Worm (Caenorhabditis elegans) whole organism, L4 larva: ENCODE results near the gene slc-36.1.

Experiments used
- F10B5.3 ChIP-seq: sonication (generic microtip); optimal IDR thresholded peaks from 2 replicates; lab custom pipeline; 2016; ENCODE audit warnings: mild to moderate bottlenecking, missing genetic modification characterization, missing compliant biosample characterization
- F37D6.2 ChIP-seq: sonication (generic microtip); optimal IDR thresholded peaks from 2 replicates; lab custom pipeline; 2016; ENCODE audit warnings: mild to moderate bottlenecking, missing genetic modification characterization, missing compliant biosample characterization
- F44E2.7 ChIP-seq: fragments of 200-800 bp; sonication (Bioruptor generic); IDR thresholded peaks from 2 replicates; pipeline ENCODE4 v2.1.2; 2022; ENCODE audit warnings: missing genetic modification characterization, missing compliant biosample characterization
- F49E8.2 ChIP-seq: sonication (generic microtip); optimal IDR thresholded peaks from 2 replicates; lab custom pipeline; 2016; ENCODE audit warnings: missing compliant biosample characterization, mild to moderate bottlenecking, missing genetic modification characterization, borderline replicate concordance
- Y75B8A.6 ChIP-seq: fragments of 200-800 bp; sonication (Bioruptor generic); IDR thresholded peaks from 2 replicates; pipeline ENCODE4 v1.3.6; 2022; ENCODE audit warnings: missing genetic modification reagents, missing genetic modification characterization, missing compliant biosample characterization
- ZK546.5 ChIP-seq, 2 experiments: sonication (generic microtip); optimal IDR thresholded peaks; 2 replicates each; lab custom pipeline; 2017; ENCODE audit warnings: missing biosample characterization in 2 of 2, missing genetic modification characterization in 2 of 2
- aha-1 ChIP-seq: fragments of 150-350 bp; peaks from one replicate; lab custom pipeline; 2014; ENCODE audit warnings: missing biosample characterization, missing genetic modification characterization
- ama-1 ChIP-seq: fragments of 150-350 bp; optimal IDR thresholded peaks from 2 replicates; lab custom pipeline; 2014; ENCODE audit warnings: inconsistent platforms, mixed read lengths
- ceh-20 ChIP-seq: fragments of 200-800 bp; sonication (Bioruptor generic); IDR thresholded peaks from 2 replicates; pipeline ENCODE4 v1.3.6; 2022; ENCODE audit warnings: missing genetic modification reagents, missing genetic modification characterization, missing compliant biosample characterization
- ceh-28 ChIP-seq: fragments of 150-350 bp; optimal IDR thresholded peaks from 2 replicates; lab custom pipeline; 2014; ENCODE audit warnings: missing biosample characterization, missing genetic modification reagents, missing genetic modification characterization
- ceh-44 ChIP-seq: fragments of 200-800 bp; sonication (Bioruptor generic); IDR thresholded peaks from 2 replicates; pipeline ENCODE4 v1.3.6; 2022; ENCODE audit warnings: missing genetic modification reagents, missing genetic modification characterization, missing compliant biosample characterization
- cey-2 ChIP-seq: sonication (generic microtip); optimal IDR thresholded peaks from 3 replicates; lab custom pipeline; 2017; ENCODE audit warnings: missing genetic modification characterization, mild to moderate bottlenecking, missing compliant biosample characterization, antibody characterized with exemption, borderline replicate concordance; ENCODE audit not compliant: insufficient read depth
- daf-8 ChIP-seq: fragments of 200-800 bp; sonication (Bioruptor generic); IDR thresholded peaks from 2 replicates; pipeline ENCODE4 v1.3.6; 2022; ENCODE audit warnings: missing genetic modification characterization, missing compliant biosample characterization
- dmd-6 ChIP-seq: fragments of 200-800 bp; sonication (Bioruptor generic); IDR thresholded peaks from 2 replicates; pipeline ENCODE4 v1.3.6; 2022; ENCODE audit warnings: missing genetic modification reagents, missing genetic modification characterization, missing compliant biosample characterization
- duxl-1 ChIP-seq: sonication (generic microtip); optimal IDR thresholded peaks from 2 replicates; lab custom pipeline; 2016; ENCODE audit warnings: mild to moderate bottlenecking, missing genetic modification characterization, moderate library complexity, missing compliant biosample characterization; ENCODE audit not compliant: poor library complexity
- dve-1 ChIP-seq: sonication (generic microtip); optimal IDR thresholded peaks from 2 replicates; lab custom pipeline; 2017; ENCODE audit warnings: antibody characterized with exemption, mild to moderate bottlenecking, missing genetic modification characterization, missing compliant biosample characterization; ENCODE audit not compliant: insufficient read depth
- egl-27 ChIP-seq: sonication (generic microtip); optimal IDR thresholded peaks from 3 replicates; lab custom pipeline; 2017; ENCODE audit warnings: missing biosample characterization, missing genetic modification reagents, missing genetic modification characterization
- gei-8 ChIP-seq: fragments of 200-800 bp; sonication (Bioruptor generic); optimal IDR thresholded peaks from 2 replicates; lab custom pipeline; 2018; ENCODE audit warnings: mild to moderate bottlenecking, missing genetic modification characterization, missing compliant biosample characterization
- hif-1 ChIP-seq, 2 experiments: sonication (generic microtip); optimal IDR thresholded peaks; 2 replicates each; lab custom pipeline; 2016 to 2017; ENCODE audit warnings: missing compliant biosample characterization in 2 of 2, missing genetic modification characterization in 2 of 2, missing genetic modification reagents in 2 of 2, missing genotype in 2 of 2, mild to moderate bottlenecking in 1 of 2
- hmg-1.1 ChIP-seq: fragments of 200-800 bp; sonication (Bioruptor generic); IDR thresholded peaks from 2 replicates; pipeline ENCODE4 v1.3.6; 2022; ENCODE audit warnings: missing genetic modification reagents, missing genetic modification characterization, missing compliant biosample characterization
- jun-1 ChIP-seq: fragments of 150-350 bp; optimal IDR thresholded peaks from 2 replicates; lab custom pipeline; 2014; ENCODE audit warnings: missing biosample characterization, missing genetic modification reagents, missing genetic modification characterization
- lim-7 ChIP-seq: fragments of 200-800 bp; sonication (Bioruptor generic); IDR thresholded peaks from 2 replicates; pipeline ENCODE4 v1.3.6; 2022; ENCODE audit warnings: missing genetic modification characterization, missing compliant biosample characterization
- lin-1 ChIP-seq: fragments of 200-800 bp; sonication (Bioruptor generic); IDR thresholded peaks from 2 replicates; pipeline ENCODE4 v1.3.6; 2022; ENCODE audit warnings: missing genetic modification reagents, missing genetic modification characterization, missing compliant biosample characterization
- lin-15B ChIP-seq: fragments of 150-350 bp; sonication (generic microtip); optimal IDR thresholded peaks from 3 replicates; lab custom pipeline; 2014; ENCODE audit warnings: missing biosample characterization, missing genetic modification characterization
- lin-39 ChIP-seq: fragments of 150-350 bp; optimal IDR thresholded peaks from 2 replicates; lab custom pipeline; 2014; ENCODE audit warnings: missing biosample characterization, missing genetic modification reagents, missing genetic modification characterization
- lir-3 ChIP-seq: sonication (generic microtip); optimal IDR thresholded peaks from 2 replicates; lab custom pipeline; 2016; ENCODE audit warnings: mild to moderate bottlenecking, missing genetic modification characterization, missing compliant biosample characterization
- lsy-2 ChIP-seq, 2 experiments: fragments of 150-350 bp in 1 of 2; sonication (generic microtip) in 1 of 2; optimal IDR thresholded peaks; 2 replicates each; lab custom pipeline; 2014 to 2017; ENCODE audit warnings: missing biosample characterization in 2 of 2, missing genetic modification characterization in 2 of 2
- madf-5 ChIP-seq, 2 experiments: fragments of 200-800 bp; sonication (Bioruptor generic); IDR thresholded peaks; 2 replicates each; pipeline ENCODE4 v1.3.6; 2022; ENCODE audit warnings: missing compliant biosample characterization in 2 of 2, missing genetic modification characterization in 2 of 2
- madf-9 ChIP-seq: fragments of 200-800 bp; sonication (Bioruptor generic); conservative IDR thresholded peaks from 2 replicates; pipeline ENCODE4 v1.3.6; 2022; ENCODE audit warnings: missing genetic modification reagents, missing genetic modification characterization, missing compliant biosample characterization
- mdl-1 ChIP-seq, 2 experiments: fragments of 150-350 bp in 1 of 2; sonication (generic microtip) in 1 of 2; optimal IDR thresholded peaks; 2 replicates each; lab custom pipeline; 2014 to 2017; ENCODE audit warnings: missing biosample characterization in 2 of 2, missing genetic modification characterization in 2 of 2
- mdt-29 ChIP-seq: fragments of 200-800 bp; sonication (Bioruptor generic); IDR thresholded peaks from 2 replicates; pipeline ENCODE4 v1.3.6; 2022; ENCODE audit warnings: missing genetic modification reagents, missing genetic modification characterization, missing compliant biosample characterization
- mep-1 ChIP-seq: fragments of 150-350 bp; sonication (generic microtip); optimal IDR thresholded peaks from 3 replicates; lab custom pipeline; 2014; ENCODE audit warnings: missing biosample characterization, missing genetic modification characterization
- mes-2 ChIP-seq: sonication (generic microtip); optimal IDR thresholded peaks from 2 replicates; lab custom pipeline; 2016; ENCODE audit warnings: missing genotype, mild to moderate bottlenecking, missing genetic modification characterization, missing compliant biosample characterization; ENCODE audit not compliant: poor library complexity, severe bottlenecking
- mxl-2 ChIP-seq: fragments of 200-800 bp; sonication (Bioruptor generic); conservative IDR thresholded peaks from 2 replicates; pipeline ENCODE4 v1.3.6; 2022; ENCODE audit warnings: missing genetic modification reagents, missing genetic modification characterization, missing compliant biosample characterization
- nhr-42 ChIP-seq: fragments of 200-800 bp; sonication (Bioruptor generic); IDR thresholded peaks from 2 replicates; pipeline ENCODE4 v1.3.6; 2022; ENCODE audit warnings: missing genetic modification characterization, missing compliant biosample characterization
- nhr-48 ChIP-seq: sonication (generic microtip); optimal IDR thresholded peaks from 2 replicates; lab custom pipeline; 2016; ENCODE audit warnings: mild to moderate bottlenecking, missing genetic modification characterization, missing compliant biosample characterization
- nhr-6 ChIP-seq: fragments of 150-350 bp; optimal IDR thresholded peaks from 2 replicates; lab custom pipeline; 2014; ENCODE audit warnings: missing biosample characterization, missing genetic modification characterization
- nhr-77 ChIP-seq: fragments of 150-350 bp; optimal IDR thresholded peaks from 2 replicates; lab custom pipeline; 2014; ENCODE audit warnings: missing biosample characterization, missing genetic modification characterization
- rbr-2 ChIP-seq: sonication (generic microtip); optimal IDR thresholded peaks from 2 replicates; lab custom pipeline; 2016; ENCODE audit warnings: missing genotype, missing genetic modification characterization, missing compliant biosample characterization
- saeg-2 ChIP-seq: fragments of 200-800 bp; sonication (Bioruptor generic); IDR thresholded peaks from 2 replicates; pipeline ENCODE4 v1.3.6; 2022; ENCODE audit warnings: missing genetic modification reagents, missing genetic modification characterization, missing compliant biosample characterization
- skn-1 ChIP-seq: fragments of 150-350 bp; optimal IDR thresholded peaks from 2 replicates; lab custom pipeline; 2014; ENCODE audit warnings: missing biosample characterization, missing genetic modification characterization
- snpc-4 ChIP-seq: fragments of 150-350 bp; optimal IDR thresholded peaks from 2 replicates; lab custom pipeline; 2014; ENCODE audit warnings: missing biosample characterization, missing genetic modification characterization
- spr-1 ChIP-seq: sonication (generic microtip); optimal IDR thresholded peaks from 2 replicates; lab custom pipeline; 2016; ENCODE audit warnings: mild to moderate bottlenecking, missing genetic modification characterization, missing compliant biosample characterization
- tra-1 ChIP-seq: fragments of 200-800 bp; sonication (Bioruptor generic); IDR thresholded peaks from 2 replicates; pipeline ENCODE4 v1.3.6; 2022; ENCODE audit warnings: missing genetic modification reagents, missing genetic modification characterization, missing compliant biosample characterization
- unc-62 ChIP-seq, 3 experiments: fragments of 150-350 bp in 1 of 3; sonication (generic microtip); optimal IDR thresholded peaks in 2 of 3; peaks in 1 of 3; 1 replicate in 1 of 3; 2 replicates in 2 of 3; lab custom pipeline; 2014 to 2017; ENCODE audit warnings: missing biosample characterization in 3 of 3, missing genetic modification characterization in 3 of 3, missing genetic modification reagents in 3 of 3, missing genotype in 1 of 3
- zfp-2 ChIP-seq: sonication (generic microtip); optimal IDR thresholded peaks from 2 replicates; lab custom pipeline; 2016; ENCODE audit warnings: mild to moderate bottlenecking, missing genetic modification characterization, missing compliant biosample characterization
- zfp-3 ChIP-seq: fragments of 200-800 bp; sonication (Bioruptor generic); conservative IDR thresholded peaks from 2 replicates; pipeline ENCODE4 v1.3.6; 2022; ENCODE audit warnings: missing genetic modification reagents, missing genetic modification characterization, missing compliant biosample characterization
- zip-2 ChIP-seq: fragments of 150-350 bp; optimal IDR thresholded peaks from 2 replicates; lab custom pipeline; 2014; ENCODE audit warnings: missing biosample characterization, missing genetic modification characterization
- ztf-11 ChIP-seq: fragments of 150-350 bp; optimal IDR thresholded peaks from 2 replicates; lab custom pipeline; 2014; ENCODE audit warnings: missing biosample characterization, missing genetic modification characterization
- ztf-7 ChIP-seq: fragments of 150-350 bp; optimal IDR thresholded peaks from 2 replicates; lab custom pipeline; 2014; ENCODE audit warnings: missing biosample characterization, missing genetic modification characterization

The slc-36.1 gene

ce11 chrIII:13268856-13269255 lies 38.4 kb upstream of the slc-36.1 start, which contains the start of gene cpf-2 (continued):
- TF ChIP-seq hif-1 (tag; optimal IDR thresholded peaks at IDR 0.05; lab: Kevin White, UChicago) (peak in 1 of 2 experiments; percentile 48), lim-7 (GFP tag; lab: Robert Waterston, UW) (peak; percentile 63; the same call in 1 of the 2 replicates), Y75B8A.6 (no peak), snpc-4 (tag; lab: Kevin White, UChicago) (no peak), dve-1 (tag; lab: Kevin White, UChicago) (peak; percentile 49), mes-2 (tag; lab: Kevin White, UChicago) (peak; percentile 95), lin-15B (no peak), duxl-1 (tag; lab: Kevin White, UChicago) (peak; percentile 73), ZK546.5 (tag; optimal IDR thresholded peaks at IDR 0.05; lab: Kevin White, UChicago) (no peak), jun-1 (tag; lab: Kevin White, UChicago) (no peak), ztf-11 (no peak), zfp-3 (GFP tag; lab: Robert Waterston, UW) (no peak), tra-1 (GFP tag; lab: Robert Waterston, UW) (no peak), cey-2 (tag; lab: Kevin White, UChicago) (no peak), madf-5 (GFP tag; IDR thresholded peaks at IDR 0.05; lab: Robert Waterston, UW) (no peak), F10B5.3 (tag; lab: Kevin White, UChicago) (no peak), F49E8.2 (tag; lab: Kevin White, UChicago) (no peak), mdt-29 (GFP tag; lab: Robert Waterston, UW) (no peak), nhr-6 (tag; lab: Kevin White, UChicago) (peak; percentile 61), egl-27 (tag; lab: Kevin White, UChicago) (no peak), saeg-2 (0 out of 2 replicates have a peak, but pooled peaks have one; percentile 25), madf-9 (no peak), ceh-28 (peak; percentile 3), ceh-44 (GFP tag; lab: Robert Waterston, UW) (no peak), spr-1 (peak; percentile 65), ama-1 (lab: Kevin White, UChicago) (no peak), ceh-20 (GFP tag; lab: Robert Waterston, UW) (no peak), zfp-2 (no peak), nhr-42 (GFP tag; lab: Robert Waterston, UW) (0 out of 2 replicates have a peak, but pooled peaks have one; percentile 59), mxl-2 (no peak), nhr-48 (tag; lab: Kevin White, UChicago) (peak; percentile 42), lin-1 (GFP tag; lab: Robert Waterston, UW) (no peak)

ce11 chrIII:13270896-13271295 lies 36.4 kb upstream of the slc-36.1 start:
- no peak for TF ChIP-seq daf-8 (GFP tag; lab: Robert Waterston, UW)
- TF ChIP-seq dmd-6 (GFP tag; lab: Robert Waterston, UW) = no peak
- peak; percentile 48 for TF ChIP-seq aha-1 (tag; lab: Kevin White, UChicago)
- peak; percentile 34 for TF ChIP-seq mep-1
- no peak for TF ChIP-seq nhr-77 (tag; lab: Kevin White, UChicago)
- peak; percentile 19 for TF ChIP-seq rbr-2 (tag; lab: Kevin White, UChicago)
- TF ChIP-seq mes-2 (tag; lab: Kevin White, UChicago) = peak; percentile 17
- no peak for TF ChIP-seq lin-39
- TF ChIP-seq mdl-1 (tag; optimal IDR thresholded peaks at IDR 0.05; lab: Kevin White, UChicago) = peak in 1 of 2 experiments; percentile 10
- TF ChIP-seq skn-1 = no peak
- no peak for TF ChIP-seq F44E2.7 (GFP tag; lab: Robert Waterston, UW)
- TF ChIP-seq nhr-42 (GFP tag; lab: Robert Waterston, UW) = no peak
- TF ChIP-seq F37D6.2 (tag; lab: Kevin White, UChicago) = peak; percentile 3
- no peak for TF ChIP-seq jun-1 (tag; lab: Kevin White, UChicago)
- TF ChIP-seq gei-8 (GFP tag; lab: Kevin White, UChicago) = no peak
- no peak for TF ChIP-seq Y75B8A.6
- TF ChIP-seq hmg-1.1 = peak; percentile 14; the same call in 1 of the 2 replicates
- TF ChIP-seq unc-62 (GFP tag; optimal IDR thresholded peaks at IDR 0.05 in 1 of 2; lab: Kevin White, UChicago) = peak in 1 of 2 experiments; percentile 97
- TF ChIP-seq unc-62 (tag; optimal IDR thresholded peaks at IDR 0.05; lab: Kevin White, UChicago) = no peak
- TF ChIP-seq lir-3 = no peak
- no peak for TF ChIP-seq zip-2 (tag; lab: Kevin White, UChicago)
- TF ChIP-seq ztf-7 (tag; lab: Kevin White, UChicago) = no peak
- TF ChIP-seq lsy-2 (tag; optimal IDR thresholded peaks at IDR 0.05; lab: Kevin White, UChicago) = peak in 1 of 2 experiments; percentile 57
- no peak for TF ChIP-seq spr-1
